ENCODE assay signal across 1 fruit fly cellular context in the genomic region with DNA sequence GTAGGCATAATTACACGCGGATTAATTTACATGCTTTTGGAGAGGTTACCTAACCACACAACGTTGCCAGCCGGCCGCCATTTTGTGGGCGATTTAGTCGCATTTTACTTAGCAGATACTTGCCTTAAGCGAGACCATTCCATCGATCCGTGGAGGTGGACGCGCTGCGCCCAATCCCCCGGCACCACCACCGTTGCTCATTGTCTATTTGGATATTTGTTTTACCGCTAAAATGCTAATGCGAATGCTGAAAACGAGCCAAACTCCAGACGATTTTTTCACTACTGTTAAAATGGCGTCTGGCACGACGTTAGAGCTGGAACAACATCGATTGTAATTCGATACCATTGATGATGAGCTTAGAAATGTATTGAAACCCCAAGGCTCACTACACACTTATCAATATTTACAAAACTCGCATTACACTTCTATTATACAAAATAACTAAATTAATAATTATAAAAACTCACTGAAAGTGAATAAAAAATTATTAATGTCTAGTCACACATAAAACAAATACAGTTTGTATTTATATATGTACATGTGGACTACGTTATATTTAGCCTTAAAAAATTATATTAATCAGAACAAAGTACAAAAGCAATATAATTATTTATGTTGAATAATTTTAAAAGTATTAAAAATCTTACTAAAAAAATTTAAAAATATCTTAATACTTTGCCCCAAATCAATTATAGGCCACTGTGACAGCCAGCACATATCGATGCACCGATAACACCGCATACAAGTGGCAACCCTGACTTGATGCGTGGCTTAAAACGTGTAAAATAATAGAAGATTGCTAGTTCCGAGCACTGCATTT.
TF ChIP-seq lines count a peak whose summit lies in the region.

A gene (plus strand): TSS at position 741 of the 823 bp plus-strand sequence.

TF ChIP-seq in whole organism, embryonic, 481 proteins besides CTCF, POLR2A, EP300 and RAD21 (continued from another document and continues in another):
- TF ChIP-seq bbx (GFP tag; IDR thresholded peaks at IDR 0.05; lab: Robert Waterston, UW; ENCODE audit: partially characterized antibody) (no peak; the same call in 1 of the 2 replicates), HLH4C (GFP tag; IDR thresholded peaks at IDR 0.05; lab: Robert Waterston, UW; ENCODE audit: partially characterized antibody) (0 out of 3 replicates have a peak, but pooled peaks have one; percentile 42), luna (GFP tag; optimal IDR thresholded peaks at IDR 0.05; lab: Kevin White, UChicago) (no peak), jumu (GFP tag; optimal IDR thresholded peaks at IDR 0.05; lab: Kevin White, UChicago) (no peak), croc (GFP tag; conservative IDR thresholded peaks at IDR 0.05; lab: Robert Waterston, UW) (peak; percentile 64), dm (GFP tag; optimal IDR thresholded peaks at IDR 0.05; lab: Kevin White, UChicago) (peak; percentile 81), Oaz (GFP tag; IDR thresholded peaks at IDR 0.05; lab: Robert Waterston, UW) (0 out of 2 replicates have a peak, but pooled peaks have one; percentile 45), CG13624 (GFP tag; optimal IDR thresholded peaks at IDR 0.05; lab: Kevin White, UChicago) (no peak), CG13123 (GFP tag; optimal IDR thresholded peaks at IDR 0.05; lab: Kevin White, UChicago) (peak; percentile 57), CG2712 (tag; optimal IDR thresholded peaks at IDR 0.05; lab: Kevin White, UChicago) (peak; percentile 91), H2.0 (GFP tag; IDR thresholded peaks at IDR 0.05; lab: Robert Waterston, UW) (peak; percentile 69), tap (tag; optimal IDR thresholded peaks at IDR 0.05; lab: Kevin White, UChicago) (peak; percentile 73), CG4617 (GFP tag; optimal IDR thresholded peaks at IDR 0.05; lab: Kevin White, UChicago; ENCODE audit: borderline replicate concordance) (no peak), CG9817 (tag; optimal IDR thresholded peaks at IDR 0.05; lab: Kevin White, UChicago) (peak; percentile 81), cato (GFP tag; optimal IDR thresholded peaks at IDR 0.05; lab: Kevin White, UChicago; ENCODE audit: borderline replicate concordance) (no peak), MESR4 (GFP tag; optimal IDR thresholded peaks at IDR 0.05; lab: Kevin White, UChicago) (peak; percentile 98), nerfin-1 (tag; optimal IDR thresholded peaks at IDR 0.05; lab: Kevin White, UChicago) (peak; percentile 65), CG4854 (GFP tag; optimal IDR thresholded peaks at IDR 0.05; lab: Kevin White, UChicago) (no peak), lbe (GFP tag; optimal IDR thresholded peaks at IDR 0.05; lab: Kevin White, UChicago) (peak; percentile 18), peb (GFP tag; IDR thresholded peaks at IDR 0.05; lab: Robert Waterston, UW) (no peak), CG30431 (GFP tag; optimal IDR thresholded peaks at IDR 0.05; lab: Kevin White, UChicago) (peak; percentile 53), CG11695 (GFP tag; IDR thresholded peaks at IDR 0.05; lab: Robert Waterston, UW) (peak; percentile 62; the same call in 2 of the 3 replicates), CG3407 (GFP tag; optimal IDR thresholded peaks at IDR 0.05; lab: Kevin White, UChicago) (peak; percentile 65), CG31441 (GFP tag; IDR thresholded peaks at IDR 0.05; lab: Robert Waterston, UW) (peak; percentile 88), HmgZ (tag; optimal IDR thresholded peaks at IDR 0.05; lab: Kevin White, UChicago) (peak; percentile 6), CG14710 (tag; optimal IDR thresholded peaks at IDR 0.05; lab: Kevin White, UChicago) (peak; percentile 91), cg (GFP tag; optimal IDR thresholded peaks at IDR 0.05; lab: Kevin White, UChicago) (no peak), CG18476 (GFP tag; optimal IDR thresholded peaks at IDR 0.05; lab: Kevin White, UChicago) (peak; percentile 41), az2 (GFP tag; optimal IDR thresholded peaks at IDR 0.05; lab: Kevin White, UChicago) (peak; percentile 59), da (GFP tag; optimal IDR thresholded peaks at IDR 0.05; lab: Kevin White, UChicago) (no peak), CG8281 (tag; optimal IDR thresholded peaks at IDR 0.05; lab: Kevin White, UChicago) (peak; percentile 45), YL-1 (GFP tag; optimal IDR thresholded peaks at IDR 0.05; lab: Kevin White, UChicago) (peak; percentile 98), CG2889 (GFP tag; IDR thresholded peaks at IDR 0.05; lab: Robert Waterston, UW) (peak; percentile 56; the same call in 2 of the 3 replicates), CG13296 (GFP tag; optimal IDR thresholded peaks at IDR 0.05; lab: Kevin White, UChicago) (peak; percentile 81), row (GFP tag; IDR thresholded peaks at IDR 0.05; lab: Robert Waterston, UW) (peak; percentile 85), CG6175 (GFP tag; IDR thresholded peaks at IDR 0.05; lab: Robert Waterston, UW) (no peak; the same call in 2 of the 3 replicates), CG10959 (GFP tag; IDR thresholded peaks at IDR 0.05; lab: Robert Waterston, UW) (peak; percentile 25; the same call in 1 of the 2 replicates), CG3847 (GFP tag; IDR thresholded peaks at IDR 0.05; lab: Robert Waterston, UW) (peak; percentile 78), gt (GFP tag; IDR thresholded peaks at IDR 0.05; lab: Robert Waterston, UW) (peak; percentile 48), HLH3B (GFP tag; IDR thresholded peaks at IDR 0.05; lab: Robert Waterston, UW) (peak; percentile 72), twi (tag; optimal IDR thresholded peaks at IDR 0.05; lab: Kevin White, UChicago) (peak; percentile 75), fd64A (GFP tag; optimal IDR thresholded peaks at IDR 0.05; lab: Kevin White, UChicago) (no peak), al (GFP tag; IDR thresholded peaks at IDR 0.05; lab: Robert Waterston, UW) (peak; percentile 77), sna (GFP tag; IDR thresholded peaks at IDR 0.05; lab: Robert Waterston, UW; ENCODE audit: partially characterized antibody) (peak; percentile 30; the same call in 1 of the 2 replicates), Dp (GFP tag; optimal IDR thresholded peaks at IDR 0.05; lab: Kevin White, UChicago) (no peak), br (optimal IDR thresholded peaks at IDR 0.05; lab: Kevin White, UChicago) (no peak), D (optimal IDR thresholded peaks at IDR 0.05; lab: Kevin White, UChicago) (peak; percentile 79), D (GFP tag; optimal IDR thresholded peaks at IDR 0.05; lab: Kevin White, UChicago) (peak; percentile 55), CG12071 (GFP tag; optimal IDR thresholded peaks at IDR 0.05; lab: Kevin White, UChicago) (no peak), Meics (GFP tag; optimal IDR thresholded peaks at IDR 0.05; lab: Kevin White, UChicago) (peak; percentile 81), salm (tag; optimal IDR thresholded peaks at IDR 0.05; lab: Kevin White, UChicago) (no peak), dan (GFP tag; IDR thresholded peaks at IDR 0.05; lab: Robert Waterston, UW) (no peak), Hand (GFP tag; optimal IDR thresholded peaks at IDR 0.05; lab: Kevin White, UChicago) (peak; percentile 18), CG6813 (GFP tag; optimal IDR thresholded peaks at IDR 0.05; lab: Kevin White, UChicago) (no peak), ems (GFP tag; optimal IDR thresholded peaks at IDR 0.05; lab: Kevin White, UChicago) (no peak), phol (tag; optimal IDR thresholded peaks at IDR 0.05; lab: Kevin White, UChicago) (peak; percentile 99), CG7987 (GFP tag; optimal IDR thresholded peaks at IDR 0.05; lab: Kevin White, UChicago) (peak; percentile 8), CG6689 (GFP tag; IDR thresholded peaks at IDR 0.05; lab: Robert Waterston, UW) (peak; percentile 82), sc (optimal IDR thresholded peaks at IDR 0.05; lab: Kevin White, UChicago) (no peak), sc (GFP tag; optimal IDR thresholded peaks at IDR 0.05; lab: Kevin White, UChicago) (peak; percentile 65), Drgx (GFP tag; IDR thresholded peaks at IDR 0.05; lab: Robert Waterston, UW) (peak; percentile 27; the same call in 1 of the 2 replicates), E2f2 (GFP tag; IDR thresholded peaks at IDR 0.05; lab: Robert Waterston, UW) (peak; percentile 45), pnt (GFP tag; optimal IDR thresholded peaks at IDR 0.05; lab: Kevin White, UChicago) (no peak), Hsf (GFP tag; optimal IDR thresholded peaks at IDR 0.05; lab: Kevin White, UChicago) (peak; percentile 26), BEAF-32 (GFP tag; optimal IDR thresholded peaks at IDR 0.05; lab: Kevin White, UChicago) (peak; percentile 62), NC2β (GFP tag; optimal IDR thresholded peaks at IDR 0.05; lab: Kevin White, UChicago) (no peak), CG9797 (GFP tag; optimal IDR thresholded peaks at IDR 0.05; lab: Kevin White, UChicago) (no peak), MTF-1 (GFP tag; optimal IDR thresholded peaks at IDR 0.05; lab: Kevin White, UChicago; ENCODE audit: borderline replicate concordance) (no peak), Optix (GFP tag; IDR thresholded peaks at IDR 0.05; lab: Robert Waterston, UW) (peak; percentile 59; the same call in 2 of the 3 replicates), CG9727 (GFP tag; optimal IDR thresholded peaks at IDR 0.05; lab: Kevin White, UChicago) (peak; percentile 87), CG16813 (GFP tag; IDR thresholded peaks at IDR 0.05; lab: Robert Waterston, UW; ENCODE audit: partially characterized antibody) (peak; percentile 50; the same call in 2 of the 3 replicates), Dad (GFP tag; optimal IDR thresholded peaks at IDR 0.05; lab: Kevin White, UChicago) (no peak), gsb (GFP tag; IDR thresholded peaks at IDR 0.05; lab: Robert Waterston, UW) (peak; percentile 53; the same call in 1 of the 2 replicates), nmo (GFP tag; optimal IDR thresholded peaks at IDR 0.05; lab: Kevin White, UChicago) (peak; percentile 92), Mes4 (GFP tag; optimal IDR thresholded peaks at IDR 0.05; lab: Kevin White, UChicago) (no peak), Eip74EF (GFP tag; optimal IDR thresholded peaks at IDR 0.05; lab: Kevin White, UChicago) (peak in 1 of 2 experiments; percentile 3), CG8944 (GFP tag; optimal IDR thresholded peaks at IDR 0.05; lab: Kevin White, UChicago) (no peak), Adf1 (GFP tag; IDR thresholded peaks at IDR 0.05; lab: Robert Waterston, UW) (no peak), CG9932 (GFP tag; IDR thresholded peaks at IDR 0.05; lab: Robert Waterston, UW) (peak; percentile 85), ewg (GFP tag; optimal IDR thresholded peaks at IDR 0.05; lab: Kevin White, UChicago) (peak; percentile 52), gem (tag; optimal IDR thresholded peaks at IDR 0.05; lab: Kevin White, UChicago) (peak; percentile 95), CG9876 (GFP tag; optimal IDR thresholded peaks at IDR 0.05; lab: Kevin White, UChicago) (no peak), ato (GFP tag; IDR thresholded peaks at IDR 0.05; lab: Robert Waterston, UW; ENCODE audit: partially characterized antibody) (no peak), chif (GFP tag; optimal IDR thresholded peaks at IDR 0.05; lab: Kevin White, UChicago) (peak in 1 of 2 experiments; percentile 2), Ravus (GFP tag; IDR thresholded peaks at IDR 0.05; lab: Robert Waterston, UW) (peak; percentile 27), lab (GFP tag; optimal IDR thresholded peaks at IDR 0.05; lab: Kevin White, UChicago) (peak; percentile 64), Camta (GFP tag; optimal IDR thresholded peaks at IDR 0.05; lab: Kevin White, UChicago) (no peak), Hmr (GFP tag; optimal IDR thresholded peaks at IDR 0.05; lab: Kevin White, UChicago) (peak; percentile 72), Sin3A (optimal IDR thresholded peaks at IDR 0.05; lab: Kevin White, UChicago) (peak; percentile 26), CG8478 (optimal IDR thresholded peaks at IDR 0.05; lab: Kevin White, UChicago) (no peak), fu2 (GFP tag; optimal IDR thresholded peaks at IDR 0.05; lab: Kevin White, UChicago) (peak; percentile 5), chn (GFP tag; optimal IDR thresholded peaks at IDR 0.05; lab: Kevin White, UChicago) (no peak), CG8765 (GFP tag; IDR thresholded peaks at IDR 0.05; lab: Robert Waterston, UW) (peak; percentile 51), inv (GFP tag; IDR thresholded peaks at IDR 0.05; lab: Robert Waterston, UW; ENCODE audit: partially characterized antibody) (0 out of 2 replicates have a peak, but pooled peaks have one; percentile 34), otp (GFP tag; IDR thresholded peaks at IDR 0.05; lab: Robert Waterston, UW) (peak; percentile 66; the same call in 2 of the 3 replicates), bowl (GFP tag; IDR thresholded peaks at IDR 0.05; lab: Robert Waterston, UW) (no peak), CG3281 (GFP tag; optimal IDR thresholded peaks at IDR 0.05; lab: Kevin White, UChicago) (peak; percentile 58), ara (GFP tag; IDR thresholded peaks at IDR 0.05; lab: Robert Waterston, UW) (peak; percentile 39; the same call in 1 of the 2 replicates), CG10147 (GFP tag; optimal IDR thresholded peaks at IDR 0.05; lab: Kevin White, UChicago) (peak; percentile 63), maf-S (GFP tag; optimal IDR thresholded peaks at IDR 0.05; lab: Kevin White, UChicago) (no peak), CG15601 (tag; optimal IDR thresholded peaks at IDR 0.05; lab: Kevin White, UChicago) (peak; percentile 81), Tbp (GFP tag; optimal IDR thresholded peaks at IDR 0.05; lab: Kevin White, UChicago) (no peak), TFAM (GFP tag; optimal IDR thresholded peaks at IDR 0.05; lab: Kevin White, UChicago) (no peak), CG3726 (GFP tag; IDR thresholded peaks at IDR 0.05; lab: Robert Waterston, UW) (0 out of 3 replicates have a peak, but pooled peaks have one; percentile 44), vvl (GFP tag; IDR thresholded peaks at IDR 0.05; lab: Robert Waterston, UW) (peak; percentile 83), dati (GFP tag; IDR thresholded peaks at IDR 0.05; lab: Robert Waterston, UW) (no peak), CG17612 (GFP tag; IDR thresholded peaks at IDR 0.05; lab: Robert Waterston, UW) (0 out of 2 replicates have a peak, but pooled peaks have one; percentile 13), fd3F (GFP tag; optimal IDR thresholded peaks at IDR 0.05; lab: Kevin White, UChicago) (peak; percentile 78), CG6654 (GFP tag; optimal IDR thresholded peaks at IDR 0.05; lab: Kevin White, UChicago) (no peak), CG13775 (GFP tag; optimal IDR thresholded peaks at IDR 0.05; lab: Kevin White, UChicago) (peak; percentile 88), CG17912 (GFP tag; optimal IDR thresholded peaks at IDR 0.05; lab: Kevin White, UChicago) (no peak), CG15011 (GFP tag; optimal IDR thresholded peaks at IDR 0.05; lab: Kevin White, UChicago) (peak; percentile 20), CG4404 (GFP tag; IDR thresholded peaks at IDR 0.05; lab: Robert Waterston, UW) (peak; percentile 69), disco-r (GFP tag; optimal IDR thresholded peaks at IDR 0.05; lab: Kevin White, UChicago) (no peak), eve (GFP tag; optimal IDR thresholded peaks at IDR 0.05; lab: Kevin White, UChicago) (no peak), CG5180 (GFP tag; optimal IDR thresholded peaks at IDR 0.05; lab: Kevin White, UChicago) (peak; percentile 31), Sry-δ (GFP tag; optimal IDR thresholded peaks at IDR 0.05; lab: Kevin White, UChicago) (peak; percentile 76), CG12236 (GFP tag; optimal IDR thresholded peaks at IDR 0.05; lab: Kevin White, UChicago) (no peak)
